Fruit fly (Drosophila melanogaster): ENCODE results near the gene CG43179.

dm6 chr3R:14302128-14302527 lies 46.2 kb downstream of the CG43179 start, which contains the start of gene IFT54:
- no peak for TF ChIP-seq Rel (GFP tag; optimal IDR thresholded peaks at IDR 0.05)
- no peak for TF ChIP-seq Rel (tag; optimal IDR thresholded peaks at IDR 0.05)
- TF ChIP-seq Dif (GFP tag; optimal IDR thresholded peaks at IDR 0.05; ENCODE audit: partially characterized antibody) = no peak
